Worm (Caenorhabditis elegans): ENCODE data around the gene R11.3.

Gene R11.3

DNA sequence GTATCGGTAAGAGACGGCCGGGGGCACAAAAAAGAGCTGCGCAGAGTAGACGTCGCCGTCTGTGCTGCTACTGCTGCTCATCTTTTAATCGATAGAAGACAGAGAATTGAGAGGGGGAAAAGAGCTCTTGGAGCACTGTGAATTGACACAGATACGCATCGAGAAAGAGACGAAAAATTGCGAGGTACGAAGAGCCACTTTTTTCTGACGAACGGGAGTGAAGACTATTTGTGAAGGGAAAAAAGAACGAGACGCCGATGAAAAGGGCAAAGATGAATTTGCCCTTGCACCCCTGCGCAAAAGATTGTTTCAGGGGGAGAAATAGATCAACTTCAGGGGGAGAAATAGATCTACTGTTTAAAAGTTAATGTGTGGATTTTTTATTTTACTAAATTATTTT lies 3.2 kb upstream of the R11.3 start (continued):
- TF ChIP-seq unc-86 (tag; optimal IDR thresholded peaks at IDR 0.05) (peak; percentile 70), efl-1 (optimal IDR thresholded peaks at IDR 0.05) (peak in 1 of 2 experiments; percentile 11), efl-1 (GFP tag; optimal IDR thresholded peaks at IDR 0.05 in 1 of 2) (peak in 1 of 2 experiments; percentile 67), ets-5 (GFP tag; IDR thresholded peaks at IDR 0.05) (no peak), hlh-4 (tag; optimal IDR thresholded peaks at IDR 0.05) (no peak), dpl-1 (GFP tag; optimal IDR thresholded peaks at IDR 0.05) (no peak), fos-1 (tag; optimal IDR thresholded peaks at IDR 0.05) (no peak), jun-1 (tag; optimal IDR thresholded peaks at IDR 0.05) (peak; percentile 48), nhr-20 (tag; optimal IDR thresholded peaks at IDR 0.05) (peak; percentile 28), F16B12.6 (tag; optimal IDR thresholded peaks at IDR 0.05) (no peak), pqm-1 (tag; optimal IDR thresholded peaks at IDR 0.05) (no peak), isw-1 (GFP tag; IDR thresholded peaks at IDR 0.05) (peak; percentile 22), grh-1 (GFP tag; IDR thresholded peaks at IDR 0.05) (no peak), xbp-1 (tag; optimal IDR thresholded peaks at IDR 0.05) (no peak), tbx-2 (tag; optimal IDR thresholded peaks at IDR 0.05) (peak; percentile 51), ceh-90 (tag; optimal IDR thresholded peaks at IDR 0.05) (no peak), ztf-11 (tag; optimal IDR thresholded peaks at IDR 0.05) (no peak), fkh-8 (tag; optimal IDR thresholded peaks at IDR 0.05) (peak; percentile 65), mdl-1 (tag; optimal IDR thresholded peaks at IDR 0.05) (no peak), fkh-4 (tag; optimal IDR thresholded peaks at IDR 0.05; ENCODE audit: borderline replicate concordance) (no peak), zag-1 (tag; optimal IDR thresholded peaks at IDR 0.05) (no peak), ceh-8 (GFP tag; optimal IDR thresholded peaks at IDR 0.05) (no peak), tlp-1 (tag; optimal IDR thresholded peaks at IDR 0.05) (no peak), nhr-85 (tag) (no peak), sptf-1 (tag; optimal IDR thresholded peaks at IDR 0.05) (no peak), sox-4 (tag; optimal IDR thresholded peaks at IDR 0.05) (peak; percentile 27), efl-3 (GFP tag; optimal IDR thresholded peaks at IDR 0.05) (no peak), pag-3 (tag; optimal IDR thresholded peaks at IDR 0.05; ENCODE audit: borderline replicate concordance, insufficient read depth) (no peak), vab-15 (tag; optimal IDR thresholded peaks at IDR 0.05) (no peak), ces-1 (GFP tag; optimal IDR thresholded peaks at IDR 0.05) (no peak), ama-1 (optimal IDR thresholded peaks at IDR 0.05) (no peak), lin-35 (GFP tag; optimal IDR thresholded peaks at IDR 0.05) (peak in 1 of 2 experiments; percentile 11), aly-2 (tag; optimal IDR thresholded peaks at IDR 0.05) (no peak), rnt-1 (tag; optimal IDR thresholded peaks at IDR 0.05) (no peak), alr-1 (tag; optimal IDR thresholded peaks at IDR 0.05; ENCODE audit: borderline replicate concordance) (no peak), nhr-84 (tag; optimal IDR thresholded peaks at IDR 0.05) (no peak), unc-98 (GFP tag; IDR thresholded peaks at IDR 0.05) (no peak), snpc-4 (tag; optimal IDR thresholded peaks at IDR 0.05) (no peak), skn-1 (tag; optimal IDR thresholded peaks at IDR 0.05) (peak; percentile 30), Y116A8C.19 (tag; optimal IDR thresholded peaks at IDR 0.05; ENCODE audit: borderline replicate concordance) (no peak), unc-62 (GFP tag; optimal IDR thresholded peaks at IDR 0.05) (no peak), egl-27 (tag; optimal IDR thresholded peaks at IDR 0.05) (no peak), unc-30 (tag; optimal IDR thresholded peaks at IDR 0.05) (no peak), elt-2 (tag; optimal IDR thresholded peaks at IDR 0.05) (no peak), hlh-17 (GFP tag; optimal IDR thresholded peaks at IDR 0.05; ENCODE audit: borderline replicate concordance) (no peak), nhr-47 (tag; optimal IDR thresholded peaks at IDR 0.05) (peak; percentile 77), irx-1 (tag; optimal IDR thresholded peaks at IDR 0.05) (peak; percentile 47), nhr-77 (tag; optimal IDR thresholded peaks at IDR 0.05) (no peak), elt-3 (tag; optimal IDR thresholded peaks at IDR 0.05) (no peak), lsy-2 (tag; optimal IDR thresholded peaks at IDR 0.05) (peak in 1 of 2 experiments; percentile 34), blmp-1 (tag; optimal IDR thresholded peaks at IDR 0.05) (peak; percentile 13), unc-130 (tag; optimal IDR thresholded peaks at IDR 0.05) (no peak), ztf-4 (tag; optimal IDR thresholded peaks at IDR 0.05) (no peak), ceh-88 (GFP tag; IDR thresholded peaks at IDR 0.05) (no peak)

All from whole organism, L1 larva.